Worm (Caenorhabditis elegans): ENCODE results near the gene ZK180.6.

- TF ChIP-seq ztf-23 (GFP tag; IDR thresholded peaks at IDR 0.05) (no peak), T22C8.4 (GFP tag; IDR thresholded peaks at IDR 0.05) (no peak), tab-1 (GFP tag; IDR thresholded peaks at IDR 0.05) (no peak), ref-1 (GFP tag; conservative IDR thresholded peaks at IDR 0.05) (no peak), med-1 (GFP tag; optimal IDR thresholded peaks at IDR 0.05; ENCODE audit: insufficient read depth) (no peak)
These were observed 32.9 kb upstream of the ZK180.6 start for ce11 chrIV:4557731-4558130.

Data from whole organism, midembryonic.